Fruit fly (Drosophila melanogaster): ENCODE results near the gene stai.

dm6 chr2L:6155041-6155440, 54.9 kb downstream of the stai start, which contains the start of gene CG31639:
- TF ChIP-seq oc (tag; optimal IDR thresholded peaks at IDR 0.05) (no peak), CG6791 (GFP tag; IDR thresholded peaks at IDR 0.05; ENCODE audit: partially characterized antibody) (no peak)

Measured in whole organism, embryonic.